Worm (Caenorhabditis elegans) whole organism, early embryonic: ENCODE measurements around the gene C53A5.2.

ENCODE experiments used
- ama-1 ChIP-seq: fragments of 150-350 bp; optimal IDR thresholded peaks from 2 replicates; lab custom pipeline; 2014
- ceh-13 ChIP-seq: fragments of 200-800 bp; sonication (Bioruptor generic); optimal IDR thresholded peaks from 2 replicates; lab custom pipeline; 2018; ENCODE audit warnings: mild to moderate bottlenecking, missing genetic modification characterization, missing compliant biosample characterization
- tra-4 ChIP-seq: sonication (generic microtip); optimal IDR thresholded peaks from 2 replicates; lab custom pipeline; 2017; ENCODE audit warnings: missing genetic modification characterization, missing compliant biosample characterization

ce11 chrV:14504774-14505173 lies 18.2 kb downstream of the C53A5.2 start:
- TF ChIP-seq ceh-13 = no peak
- TF ChIP-seq ama-1 (lab: Kevin White, UChicago) = no peak
- no peak for TF ChIP-seq tra-4 (tag; lab: Kevin White, UChicago)
